Worm (Caenorhabditis elegans): ENCODE results near the gene sdz-32.

Gene sdz-32

DNA sequence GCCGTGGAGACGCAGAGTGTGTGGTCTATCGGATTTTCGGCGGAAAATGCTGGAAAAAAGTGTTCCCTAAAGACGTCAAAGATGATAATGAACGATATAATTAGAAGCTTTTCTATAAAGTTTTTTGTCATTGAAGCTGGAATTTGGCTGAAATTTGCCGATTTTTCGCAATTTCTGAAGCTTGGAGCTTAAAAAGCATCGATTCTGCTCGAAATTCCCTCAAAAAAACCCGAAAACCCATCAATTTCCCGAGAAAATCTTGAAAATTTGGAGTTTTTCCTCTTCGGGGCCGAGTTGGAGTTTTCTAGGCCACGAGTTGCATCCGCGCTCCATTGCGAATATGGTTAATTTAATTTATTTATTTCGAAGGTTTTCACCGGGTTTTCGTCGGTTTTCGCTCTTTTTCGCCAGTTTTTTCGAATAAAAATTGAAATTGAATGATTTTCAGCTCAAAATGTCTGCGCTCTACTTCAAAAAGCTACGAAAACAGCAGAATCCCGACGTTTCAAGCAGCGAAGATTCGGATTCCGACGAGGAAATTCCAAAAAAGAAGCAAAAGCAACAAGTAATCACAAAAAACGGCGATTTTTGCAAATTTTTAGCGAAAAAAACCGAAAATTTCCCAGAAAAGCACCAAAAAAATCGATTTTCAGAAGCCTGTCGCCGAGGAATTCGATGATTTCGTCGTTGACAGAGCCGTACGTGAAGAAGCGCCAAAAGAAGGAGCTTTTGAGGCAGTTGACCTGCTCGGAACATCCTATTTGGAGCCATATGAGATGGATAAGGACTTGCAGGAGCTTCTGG, 28.9 kb downstream of the sdz-32 start, which contains the start of the genes col-71 and Y49F6B.2:
TSS of gene col-71 (minus strand) at position 51 of the 804 bp plus-strand sequence.
TSS of gene Y49F6B.2 (plus strand) at position 449 of the 804 bp plus-strand sequence.
- TF ChIP-seq ref-1 (GFP tag; conservative IDR thresholded peaks at IDR 0.05) (no peak), klf-2 (GFP tag; conservative IDR thresholded peaks at IDR 0.05) (peak; percentile 63; the same call in 1 of the 2 replicates), med-1 (GFP tag; optimal IDR thresholded peaks at IDR 0.05; ENCODE audit: insufficient read depth) (no peak), cog-1 (tag; optimal IDR thresholded peaks at IDR 0.05) (peak; percentile 51), T22C8.4 (GFP tag; IDR thresholded peaks at IDR 0.05) (peak; percentile 49; the same call in 1 of the 2 replicates), flt-1 (GFP tag; IDR thresholded peaks at IDR 0.05) (peak; percentile 60; the same call in 1 of the 2 replicates), ztf-29 (GFP tag; IDR thresholded peaks at IDR 0.05) (no peak), ztf-23 (GFP tag; IDR thresholded peaks at IDR 0.05) (peak; percentile 62; the same call in 1 of the 2 replicates)

- no peak for TF ChIP-seq ztf-29 (GFP tag; IDR thresholded peaks at IDR 0.05)
- no peak for TF ChIP-seq flt-1 (GFP tag; IDR thresholded peaks at IDR 0.05)
- TF ChIP-seq tab-1 (GFP tag; IDR thresholded peaks at IDR 0.05), result no peak
- TF ChIP-seq T22C8.4 (GFP tag; IDR thresholded peaks at IDR 0.05), result no peak
- no peak for TF ChIP-seq cog-1 (tag; optimal IDR thresholded peaks at IDR 0.05)
- TF ChIP-seq ztf-23 (GFP tag; IDR thresholded peaks at IDR 0.05), result no peak
- TF ChIP-seq ref-1 (GFP tag; conservative IDR thresholded peaks at IDR 0.05), result no peak
- TF ChIP-seq klf-2 (GFP tag; conservative IDR thresholded peaks at IDR 0.05), result no peak
- no peak for TF ChIP-seq med-1 (GFP tag; optimal IDR thresholded peaks at IDR 0.05; ENCODE audit: insufficient read depth)
Observed at ce11 chrII:3504717-3505116, 30.9 kb downstream of the sdz-32 start, which contains the start of gene cyh-1. Gene cyh-1 (plus strand): TSS chrII:3505017.

DNA sequence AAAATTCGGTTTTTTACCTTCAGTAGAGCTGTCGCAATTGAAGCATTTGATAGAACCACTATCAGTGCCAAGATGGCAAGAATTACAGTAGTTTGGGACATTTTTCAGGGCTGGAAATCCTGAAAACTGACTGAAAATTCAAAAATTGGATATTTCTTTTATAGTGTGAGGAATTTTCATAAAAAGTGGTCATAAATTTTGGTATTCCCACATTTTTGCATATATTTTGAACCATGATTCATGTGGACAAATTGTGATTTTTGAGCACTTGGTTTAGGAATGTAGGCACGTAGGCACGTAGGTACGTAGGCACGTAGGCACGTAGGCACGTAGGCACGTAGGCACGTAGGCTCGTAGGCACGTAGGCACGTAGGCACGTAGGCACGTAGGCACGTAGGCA, 38.4 kb downstream of the sdz-32 start, which contains the start of gene Y49F6B.19:
TSS of gene Y49F6B.19 (minus strand) at position 101 of the 400 bp plus-strand sequence.
- TF ChIP-seq flt-1 (GFP tag; IDR thresholded peaks at IDR 0.05), result no peak
- TF ChIP-seq ztf-29 (GFP tag; IDR thresholded peaks at IDR 0.05), result no peak
- no peak for TF ChIP-seq T22C8.4 (GFP tag; IDR thresholded peaks at IDR 0.05)
- no peak for TF ChIP-seq med-1 (GFP tag; optimal IDR thresholded peaks at IDR 0.05; ENCODE audit: insufficient read depth)

DNA sequence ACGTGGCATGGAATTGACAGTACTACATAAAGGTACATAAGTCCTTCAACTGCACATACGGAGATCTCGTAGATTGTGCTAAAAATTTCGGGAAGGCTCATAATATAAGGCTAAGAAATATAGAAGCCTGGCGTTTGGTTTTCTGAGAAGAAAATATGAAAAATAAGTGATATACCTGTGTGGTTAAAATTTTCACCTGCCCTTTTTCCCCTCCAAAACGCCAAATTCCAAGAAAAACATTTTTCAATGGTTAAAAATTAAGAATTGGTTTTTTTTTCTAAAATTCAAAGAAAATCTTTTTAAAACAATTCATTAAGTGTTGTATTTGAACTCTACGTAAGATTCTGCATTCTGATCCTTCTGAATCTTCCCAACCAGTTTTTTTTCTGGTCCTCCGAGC, 40.8 kb downstream of the sdz-32 start, which contains the start of gene srz-5:
TSS of gene srz-5 (minus strand) at position 101 of the 400 bp plus-strand sequence.
- TF ChIP-seq ztf-23 (GFP tag; IDR thresholded peaks at IDR 0.05) (no peak), klf-2 (GFP tag; conservative IDR thresholded peaks at IDR 0.05) (no peak), ztf-29 (GFP tag; IDR thresholded peaks at IDR 0.05) (no peak), T22C8.4 (GFP tag; IDR thresholded peaks at IDR 0.05) (no peak), flt-1 (GFP tag; IDR thresholded peaks at IDR 0.05) (no peak), tab-1 (GFP tag; IDR thresholded peaks at IDR 0.05) (no peak), cog-1 (tag; optimal IDR thresholded peaks at IDR 0.05) (no peak), med-1 (GFP tag; optimal IDR thresholded peaks at IDR 0.05; ENCODE audit: insufficient read depth) (no peak), ref-1 (GFP tag; conservative IDR thresholded peaks at IDR 0.05) (no peak)

DNA sequence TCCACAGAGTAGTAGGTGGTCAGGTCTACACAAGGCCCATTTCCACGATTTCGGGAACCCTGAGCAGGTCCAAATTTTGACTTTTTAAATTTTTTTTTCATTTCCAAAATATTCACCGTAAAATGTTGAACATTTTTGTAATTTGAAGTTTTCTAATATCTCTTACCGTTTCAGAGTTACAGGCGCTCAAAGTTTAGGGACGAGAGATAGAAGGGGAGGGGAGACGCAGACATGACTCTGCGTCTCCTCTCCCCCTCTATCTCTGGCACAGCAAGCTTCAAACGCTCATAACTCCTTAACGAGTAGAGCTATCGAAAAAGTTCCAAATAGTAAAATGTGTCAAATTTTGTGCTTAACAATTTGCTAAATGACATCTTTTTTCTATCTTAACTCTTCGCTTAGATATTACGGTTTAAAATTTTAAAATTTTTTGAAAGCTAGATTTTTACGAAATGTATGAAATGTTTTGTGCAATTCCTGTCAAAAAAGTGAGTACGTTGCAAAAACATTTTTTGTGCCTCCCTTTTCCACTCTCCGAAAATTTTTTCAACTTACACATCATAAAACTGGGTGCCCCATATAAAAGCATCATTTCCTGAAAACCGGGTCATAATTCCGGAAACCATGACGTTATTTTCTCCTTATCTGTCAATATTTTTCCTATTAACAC, 41.7 kb downstream of the sdz-32 start, which contains the start of the genes Y49F6B.14 and clec-125:
TSS of gene Y49F6B.14 (minus strand) at position 101 of the 670 bp plus-strand sequence.
TSS of gene clec-125 (plus strand) at position 620 of the 670 bp plus-strand sequence.
- TF ChIP-seq med-1 (GFP tag; optimal IDR thresholded peaks at IDR 0.05; ENCODE audit: insufficient read depth), result no peak
- TF ChIP-seq T22C8.4 (GFP tag; IDR thresholded peaks at IDR 0.05), result no peak
- TF ChIP-seq ztf-23 (GFP tag; IDR thresholded peaks at IDR 0.05), result no peak
- no peak for TF ChIP-seq cog-1 (tag; optimal IDR thresholded peaks at IDR 0.05)
- no peak for TF ChIP-seq ztf-29 (GFP tag; IDR thresholded peaks at IDR 0.05)
- no peak for TF ChIP-seq klf-2 (GFP tag; conservative IDR thresholded peaks at IDR 0.05)
- TF ChIP-seq ref-1 (GFP tag; conservative IDR thresholded peaks at IDR 0.05), result no peak
- TF ChIP-seq tab-1 (GFP tag; IDR thresholded peaks at IDR 0.05), result no peak
- no peak for TF ChIP-seq flt-1 (GFP tag; IDR thresholded peaks at IDR 0.05)

DNA sequence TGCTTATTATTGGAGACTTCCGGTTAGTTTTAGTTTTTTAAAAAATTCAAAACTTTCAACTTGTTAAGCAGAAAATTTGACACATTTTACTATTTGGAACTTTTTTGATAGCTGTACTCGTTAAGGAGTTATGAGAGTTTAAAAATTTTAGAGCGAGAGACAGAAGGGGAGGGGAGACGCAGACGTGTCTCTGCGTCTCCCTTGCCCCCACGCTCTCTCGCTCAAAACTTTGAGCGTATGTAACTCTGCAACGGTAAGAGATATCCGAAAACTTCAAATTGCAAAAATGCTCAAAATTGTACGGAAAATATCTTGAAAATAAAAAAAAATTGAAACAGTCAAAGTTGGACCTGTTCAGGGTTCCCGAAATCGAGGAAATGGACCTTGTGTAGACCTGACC, 42.3 kb downstream of the sdz-32 start:
- TF ChIP-seq ref-1 (GFP tag; conservative IDR thresholded peaks at IDR 0.05), result no peak
- no peak for TF ChIP-seq flt-1 (GFP tag; IDR thresholded peaks at IDR 0.05)
- no peak for TF ChIP-seq klf-2 (GFP tag; conservative IDR thresholded peaks at IDR 0.05)
- TF ChIP-seq ztf-29 (GFP tag; IDR thresholded peaks at IDR 0.05), result no peak
- no peak for TF ChIP-seq med-1 (GFP tag; optimal IDR thresholded peaks at IDR 0.05; ENCODE audit: insufficient read depth)
- no peak for TF ChIP-seq ztf-23 (GFP tag; IDR thresholded peaks at IDR 0.05)
- no peak for TF ChIP-seq tab-1 (GFP tag; IDR thresholded peaks at IDR 0.05)
- TF ChIP-seq cog-1 (tag; optimal IDR thresholded peaks at IDR 0.05), result no peak
- TF ChIP-seq T22C8.4 (GFP tag; IDR thresholded peaks at IDR 0.05), result no peak

ce11 chrII:3518961-3519544, 45.2 kb downstream of the sdz-32 start, which contains the start of gene clec-126:
Gene clec-126 (plus strand): TSS chrII:3519494.
- TF ChIP-seq ztf-23 (GFP tag; IDR thresholded peaks at IDR 0.05) (peak; percentile 87; the same call in 1 of the 2 replicates), cog-1 (tag; optimal IDR thresholded peaks at IDR 0.05) (peak; percentile 87), ref-1 (GFP tag; conservative IDR thresholded peaks at IDR 0.05) (peak; percentile 81), ztf-29 (GFP tag; IDR thresholded peaks at IDR 0.05) (peak; percentile 86; the same call in 1 of the 2 replicates), tab-1 (GFP tag; IDR thresholded peaks at IDR 0.05) (peak; percentile 89), klf-2 (GFP tag; conservative IDR thresholded peaks at IDR 0.05) (peak; percentile 84), med-1 (GFP tag; optimal IDR thresholded peaks at IDR 0.05; ENCODE audit: insufficient read depth) (peak; percentile 62), flt-1 (GFP tag; IDR thresholded peaks at IDR 0.05) (peak; percentile 93), T22C8.4 (GFP tag; IDR thresholded peaks at IDR 0.05) (peak; percentile 88)

All from whole organism, midembryonic.